Worm (Caenorhabditis elegans) whole organism, late embryonic: ENCODE data around the gene F28F8.9.

Source experiments
- ets-4 ChIP-seq: sonication (generic microtip); optimal IDR thresholded peaks from 2 replicates; lab custom pipeline; 2016; ENCODE audit warnings: missing genetic modification characterization, missing compliant biosample characterization
- nhr-11 ChIP-seq: fragments of 150-350 bp; optimal IDR thresholded peaks from 2 replicates; lab custom pipeline; 2014; ENCODE audit warnings: missing biosample characterization, missing genetic modification characterization

ce11 chrV:15577395-15577896, 1.0 kb downstream of the F28F8.9 start, which contains the start of gene atx-3:
- no peak for TF ChIP-seq nhr-11 (tag; lab: Kevin White, UChicago)
- TF ChIP-seq ets-4 (tag; lab: Kevin White, UChicago) = no peak
